Worm (Caenorhabditis elegans) whole organism, late embryonic: ENCODE data around the gene srw-61.

Source experiments
- C08G9.2 ChIP-seq: sonication (generic microtip); optimal IDR thresholded peaks from 2 replicates; lab custom pipeline; 2016; ENCODE audit warnings: mild to moderate bottlenecking, missing genetic modification characterization, moderate library complexity, missing compliant biosample characterization
- C38D4.7 ChIP-seq: fragments of 200-800 bp; sonication (Bioruptor generic); optimal IDR thresholded peaks from 2 replicates; lab custom pipeline; 2018; ENCODE audit warnings: mild to moderate bottlenecking, missing genetic modification characterization, moderate library complexity, missing compliant biosample characterization
- F13H6.1 ChIP-seq: sonication (generic microtip); optimal IDR thresholded peaks from 2 replicates; lab custom pipeline; 2016; ENCODE audit warnings: missing genetic modification characterization, missing compliant biosample characterization
- K02D7.2 ChIP-seq: sonication (generic microtip); optimal IDR thresholded peaks from 2 replicates; lab custom pipeline; 2017; ENCODE audit warnings: mild to moderate bottlenecking, missing genetic modification characterization, missing compliant biosample characterization
- K09A11.1 ChIP-seq: sonication (generic microtip); optimal IDR thresholded peaks from 2 replicates; lab custom pipeline; 2017; ENCODE audit warnings: antibody characterized with exemption, mild to moderate bottlenecking, missing genetic modification characterization, missing compliant biosample characterization; ENCODE audit not compliant: insufficient read depth
- T23F11.4 ChIP-seq: fragments of 200-800 bp; sonication (Bioruptor generic); optimal IDR thresholded peaks from 2 replicates; lab custom pipeline; 2018; ENCODE audit warnings: mild to moderate bottlenecking, missing genetic modification characterization, missing compliant biosample characterization
- Y22D7AL.16 ChIP-seq: sonication (generic microtip); optimal IDR thresholded peaks from 2 replicates; lab custom pipeline; 2016; ENCODE audit warnings: missing genetic modification characterization, missing compliant biosample characterization
- ceh-14 ChIP-seq: sonication (generic microtip); optimal IDR thresholded peaks from 2 replicates; lab custom pipeline; 2016; ENCODE audit warnings: missing genotype, missing genetic modification characterization, missing compliant biosample characterization
- ceh-18 ChIP-seq: sonication (generic microtip); optimal IDR thresholded peaks from 2 replicates; lab custom pipeline; 2016; ENCODE audit warnings: missing genetic modification characterization, missing compliant biosample characterization
- ceh-19 ChIP-seq: fragments of 200-800 bp; sonication (Bioruptor generic); optimal IDR thresholded peaks from 2 replicates; lab custom pipeline; 2018; ENCODE audit warnings: mild to moderate bottlenecking, missing genetic modification characterization, missing compliant biosample characterization
- ceh-2 ChIP-seq: sonication (generic microtip); optimal IDR thresholded peaks from 2 replicates; lab custom pipeline; 2016; ENCODE audit warnings: missing genotype, missing genetic modification characterization, missing compliant biosample characterization
- ceh-22 ChIP-seq: sonication (generic microtip); optimal IDR thresholded peaks from 2 replicates; lab custom pipeline; 2017; ENCODE audit warnings: missing biosample characterization, missing genetic modification characterization
- ceh-30 ChIP-seq: fragments of 150-350 bp; optimal IDR thresholded peaks from 2 replicates; lab custom pipeline; 2014; ENCODE audit warnings: missing biosample characterization, missing genetic modification characterization
- ceh-31 ChIP-seq: sonication (generic microtip); optimal IDR thresholded peaks from 2 replicates; lab custom pipeline; 2016; ENCODE audit warnings: missing genetic modification characterization, missing compliant biosample characterization
- ceh-34 ChIP-seq: sonication (generic microtip); optimal IDR thresholded peaks from 2 replicates; lab custom pipeline; 2016; ENCODE audit warnings: mild to moderate bottlenecking, missing genetic modification characterization, missing compliant biosample characterization
- ceh-45 ChIP-seq: fragments of 200-800 bp; sonication (Bioruptor generic); IDR thresholded peaks from 2 replicates; pipeline ENCODE4 v1.3.6; 2022; ENCODE audit warnings: missing genetic modification reagents, missing genetic modification characterization, missing compliant biosample characterization
- ceh-48 ChIP-seq: sonication (generic microtip); optimal IDR thresholded peaks from 2 replicates; lab custom pipeline; 2016; ENCODE audit warnings: missing genetic modification characterization, inconsistent platforms, missing compliant biosample characterization
- ceh-6 ChIP-seq: fragments of 200-800 bp; sonication (Bioruptor generic); optimal IDR thresholded peaks from 2 replicates; lab custom pipeline; 2018; ENCODE audit warnings: mild to moderate bottlenecking, missing genetic modification characterization, missing compliant biosample characterization
- ceh-9 ChIP-seq: sonication (generic microtip); optimal IDR thresholded peaks from 2 replicates; lab custom pipeline; 2016; ENCODE audit warnings: mild to moderate bottlenecking, missing genetic modification characterization, inconsistent platforms, missing compliant biosample characterization
- che-1 ChIP-seq: sonication (generic microtip); optimal IDR thresholded peaks from 2 replicates; lab custom pipeline; 2016; ENCODE audit warnings: mild to moderate bottlenecking, missing genetic modification characterization, missing compliant biosample characterization
- dmd-4 ChIP-seq: sonication (generic microtip); optimal IDR thresholded peaks from 2 replicates; lab custom pipeline; 2016; ENCODE audit warnings: borderline replicate concordance, missing genetic modification characterization, missing compliant biosample characterization
- elt-2 ChIP-seq: sonication (generic microtip); optimal IDR thresholded peaks from 2 replicates; lab custom pipeline; 2016; ENCODE audit warnings: missing genetic modification reagents, missing genetic modification characterization, missing compliant biosample characterization
- elt-4 ChIP-seq: sonication (generic microtip); optimal IDR thresholded peaks from 2 replicates; lab custom pipeline; 2016; ENCODE audit warnings: missing genetic modification characterization, missing compliant biosample characterization
- eyg-1 ChIP-seq: sonication (generic microtip); optimal IDR thresholded peaks from 2 replicates; lab custom pipeline; 2016; ENCODE audit warnings: missing genotype, missing genetic modification characterization, missing compliant biosample characterization
- fax-1 ChIP-seq: sonication (generic microtip); optimal IDR thresholded peaks from 2 replicates; lab custom pipeline; 2016; ENCODE audit warnings: missing genotype, missing genetic modification characterization, missing compliant biosample characterization
- fkh-10 ChIP-seq: fragments of 150-350 bp; optimal IDR thresholded peaks from 2 replicates; lab custom pipeline; 2014; ENCODE audit warnings: missing biosample characterization, missing genetic modification reagents, missing genetic modification characterization
- fkh-6 ChIP-seq: sonication (generic microtip); optimal IDR thresholded peaks from 2 replicates; lab custom pipeline; 2016; ENCODE audit warnings: missing genetic modification characterization, missing compliant biosample characterization
- hlh-30 ChIP-seq: sonication (generic microtip); optimal IDR thresholded peaks from 2 replicates; lab custom pipeline; 2017; ENCODE audit warnings: antibody characterized with exemption, missing genetic modification characterization, missing compliant biosample characterization; ENCODE audit not compliant: insufficient read depth
- hlh-8 ChIP-seq: sonication (generic microtip); optimal IDR thresholded peaks from 2 replicates; lab custom pipeline; 2016; ENCODE audit warnings: missing genotype, missing genetic modification characterization, missing compliant biosample characterization
- lim-6 ChIP-seq: sonication (generic microtip); optimal IDR thresholded peaks from 2 replicates; lab custom pipeline; 2016; ENCODE audit warnings: missing genetic modification characterization, missing compliant biosample characterization
- lin-11 ChIP-seq: fragments of 200-800 bp; sonication (Bioruptor generic); optimal IDR thresholded peaks from 2 replicates; lab custom pipeline; 2018; ENCODE audit warnings: mild to moderate bottlenecking, missing genetic modification characterization, missing compliant biosample characterization
- mec-3 ChIP-seq: sonication (generic microtip); optimal IDR thresholded peaks from 2 replicates; lab custom pipeline; 2016; ENCODE audit warnings: borderline replicate concordance, missing genetic modification characterization, missing compliant biosample characterization
- nfya-1 ChIP-seq: sonication (generic microtip); optimal IDR thresholded peaks from 2 replicates; lab custom pipeline; 2017; ENCODE audit warnings: missing genetic modification characterization, mild to moderate bottlenecking, missing compliant biosample characterization, antibody characterized with exemption, moderate library complexity
- nhr-232 ChIP-seq: sonication (generic microtip); optimal IDR thresholded peaks from 2 replicates; lab custom pipeline; 2016; ENCODE audit warnings: missing genetic modification characterization, missing compliant biosample characterization
- npax-4 ChIP-seq: sonication (generic microtip); optimal IDR thresholded peaks from 2 replicates; lab custom pipeline; 2016; ENCODE audit warnings: missing genetic modification characterization, missing compliant biosample characterization
- pha-4 ChIP-seq: fragments of 150-350 bp; optimal IDR thresholded peaks from 2 replicates; lab custom pipeline; 2018; ENCODE audit warnings: missing biosample characterization, missing genetic modification reagents, missing genetic modification characterization
- pros-1 ChIP-seq: fragments of 150-350 bp; optimal IDR thresholded peaks from 2 replicates; lab custom pipeline; 2014; ENCODE audit warnings: missing biosample characterization, missing genetic modification reagents, missing genetic modification characterization
- sox-4 ChIP-seq: sonication (generic microtip); optimal IDR thresholded peaks from 2 replicates; lab custom pipeline; 2017; ENCODE audit warnings: mild to moderate bottlenecking, missing genetic modification characterization, inconsistent platforms, missing compliant biosample characterization
- syd-9 ChIP-seq: sonication (generic microtip); optimal IDR thresholded peaks from 2 replicates; lab custom pipeline; 2016; ENCODE audit warnings: mild to moderate bottlenecking, missing genetic modification characterization, moderate library complexity, missing compliant biosample characterization
- ttx-3 ChIP-seq: sonication (generic microtip); optimal IDR thresholded peaks from 2 replicates; lab custom pipeline; 2016; ENCODE audit warnings: missing genetic modification reagents, missing genetic modification characterization, missing compliant biosample characterization
- unc-3 ChIP-seq, 2 experiments: fragments of 200-800 bp in 1 of 2; sonication (Bioruptor generic) in 1 of 2; sonication (generic microtip) in 1 of 2; conservative IDR thresholded peaks in 1 of 2; optimal IDR thresholded peaks in 1 of 2; 2 replicates each; pipeline versions ENCODE4 v1.3.6 to Lab custom; 2016 to 2022; ENCODE audit warnings: missing compliant biosample characterization in 2 of 2, missing genetic modification characterization in 2 of 2, missing genetic modification reagents in 1 of 2
- unc-55 ChIP-seq: sonication (generic microtip); optimal IDR thresholded peaks from 2 replicates; lab custom pipeline; 2017; ENCODE audit warnings: missing biosample characterization, missing genetic modification reagents, missing genetic modification characterization

Gene srw-61

ce11 chrIV:16216165-16216564, 22.3 kb downstream of the srw-61 start:
- TF ChIP-seq unc-55 (no peak), ceh-14 (tag; lab: Kevin White, UChicago) (no peak), C38D4.7 (GFP tag; lab: Kevin White, UChicago) (no peak), eyg-1 (tag; lab: Kevin White, UChicago) (no peak), ceh-48 (no peak), pha-4 (tag; lab: Kevin White, UChicago) (no peak), mec-3 (tag; lab: Kevin White, UChicago) (no peak)

DNA sequence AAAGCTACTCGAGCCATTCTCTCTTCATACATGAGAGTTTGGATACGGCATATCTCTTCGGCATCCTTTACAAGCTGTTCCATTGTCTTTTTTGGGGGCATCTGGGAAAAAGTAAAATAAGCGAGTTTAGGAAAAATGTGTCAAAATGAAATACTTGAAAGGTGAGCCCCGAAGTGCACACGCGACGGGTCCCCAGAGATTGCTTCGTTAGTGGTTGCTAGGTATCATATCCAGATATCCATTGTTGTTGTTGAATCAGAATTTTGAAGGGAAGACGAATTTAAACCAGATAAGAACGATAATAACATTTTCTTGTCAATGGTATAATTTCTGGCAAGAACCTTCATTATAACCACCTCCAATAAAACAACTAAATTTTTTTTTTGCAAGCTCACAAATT, 27.5 kb downstream of the srw-61 start, which contains the start of gene H25K10.2:
TSS of gene H25K10.2 (minus strand) at position 101 of the 400 bp plus-strand sequence.
- TF ChIP-seq fax-1 (tag; lab: Kevin White, UChicago) (no peak), T23F11.4 (GFP tag; lab: Kevin White, UChicago) (no peak), C38D4.7 (GFP tag; lab: Kevin White, UChicago) (no peak), ceh-30 (tag; lab: Kevin White, UChicago) (no peak), ceh-19 (GFP tag; lab: Kevin White, UChicago) (no peak), fkh-10 (GFP tag; lab: Kevin White, UChicago) (no peak), dmd-4 (tag; lab: Kevin White, UChicago) (no peak), pros-1 (no peak), F13H6.1 (tag; lab: Kevin White, UChicago) (no peak)
- TF ChIP-seq, all 69 proteins: peak for 0

DNA sequence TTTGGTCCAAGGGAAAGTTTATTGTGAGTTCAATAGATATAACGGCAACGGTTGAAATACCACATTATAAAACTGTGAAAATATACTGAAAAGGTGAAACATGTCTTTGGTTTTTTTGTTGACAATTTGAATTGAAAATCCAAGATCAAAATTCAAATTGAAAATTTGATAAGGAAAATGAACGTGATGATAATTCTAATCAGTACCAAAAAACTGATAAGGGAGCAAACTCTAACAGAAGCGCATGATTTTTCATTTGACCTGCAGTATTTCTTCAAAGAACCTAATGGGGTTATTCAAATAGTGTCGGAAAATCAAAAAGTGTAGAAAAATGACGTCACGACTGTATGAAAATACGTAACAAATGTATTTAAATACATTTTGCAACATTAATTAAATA, 35.1 kb downstream of the srw-61 start:
- TF ChIP-seq elt-2 (tag; lab: Kevin White, UChicago) (peak; percentile 71), ceh-2 (tag; lab: Kevin White, UChicago) (no peak)

- no peak for TF ChIP-seq ceh-14 (tag; lab: Kevin White, UChicago)
- no peak for TF ChIP-seq ttx-3 (tag; lab: Kevin White, UChicago)
- TF ChIP-seq ceh-31 (tag; lab: Kevin White, UChicago), result no peak
- no peak for TF ChIP-seq pros-1
- TF ChIP-seq K02D7.2 (tag; lab: Kevin White, UChicago), result no peak
- no peak for TF ChIP-seq nfya-1
- TF ChIP-seq ceh-18 (tag; lab: Kevin White, UChicago), result no peak
- TF ChIP-seq, all 69 proteins: peak for 0
Measured at ce11 chrIV:16202074-16202473, 36.4 kb downstream of the srw-61 start, which contains the start of gene H25K10.1. Gene H25K10.1 (plus strand): TSS chrIV:16202374.

DNA sequence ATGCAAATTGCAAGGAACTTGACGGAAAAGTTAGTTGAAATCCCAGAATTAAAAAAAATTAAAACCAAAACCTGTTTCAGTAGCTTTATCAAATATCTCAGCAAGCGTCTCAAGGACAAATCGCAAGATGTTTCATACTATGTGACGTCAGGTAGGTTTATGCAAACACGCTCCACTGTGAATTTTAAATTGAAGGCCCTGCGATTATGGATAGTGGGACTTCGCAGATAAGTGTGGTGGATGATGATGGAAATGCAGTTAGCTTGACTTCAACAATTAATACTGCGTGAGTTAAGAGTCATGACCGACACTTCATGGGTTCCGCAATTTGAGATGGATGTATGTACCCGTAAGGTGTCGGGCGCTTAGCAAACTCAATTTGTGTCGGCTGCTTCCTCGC, 38.6 kb downstream of the srw-61 start:
- TF ChIP-seq K02D7.2 (tag; lab: Kevin White, UChicago) (no peak), sox-4 (tag; lab: Kevin White, UChicago) (no peak), nhr-232 (tag; lab: Kevin White, UChicago) (no peak), ceh-9 (no peak), lin-11 (no peak), C08G9.2 (tag; lab: Kevin White, UChicago) (no peak), ceh-6 (GFP tag; lab: Kevin White, UChicago) (no peak), ceh-34 (tag; lab: Kevin White, UChicago) (no peak), pha-4 (tag; lab: Kevin White, UChicago) (no peak), fkh-6 (tag; lab: Kevin White, UChicago) (no peak)

DNA sequence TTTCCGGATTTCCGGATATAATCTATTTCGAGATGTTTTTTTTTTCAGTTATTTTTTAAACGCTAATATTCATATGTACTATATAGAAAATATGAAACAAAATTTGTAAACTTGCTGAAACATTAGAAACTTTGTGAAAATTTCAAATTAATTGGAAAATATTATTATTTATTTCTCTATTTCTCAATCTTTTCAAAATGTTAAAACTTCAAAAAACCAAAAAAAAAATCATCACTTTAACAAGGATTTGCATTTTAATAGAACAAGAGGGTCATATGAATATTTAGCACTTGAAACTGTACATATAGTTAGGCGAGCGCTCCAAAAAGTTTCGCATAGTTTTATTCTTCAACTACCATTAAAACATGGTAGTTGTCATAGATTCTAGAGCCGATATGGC, 41.7 kb downstream of the srw-61 start, which contains the start of gene Y7A9A.1:
TSS of gene Y7A9A.1 (plus strand) at position 301 of the 400 bp plus-strand sequence.
- TF ChIP-seq K09A11.1 (tag; lab: Kevin White, UChicago), result no peak
- TF ChIP-seq hlh-8 (tag; lab: Kevin White, UChicago), result no peak
- TF ChIP-seq che-1 (tag; lab: Kevin White, UChicago), result no peak
- TF ChIP-seq hlh-30 (tag; lab: Kevin White, UChicago), result no peak
- TF ChIP-seq syd-9, result no peak
- no peak for TF ChIP-seq lim-6 (tag; lab: Kevin White, UChicago)
- no peak for TF ChIP-seq ceh-14 (tag; lab: Kevin White, UChicago)
- TF ChIP-seq ceh-9, result no peak
- TF ChIP-seq ceh-22, result no peak
- no peak for TF ChIP-seq ceh-45 (GFP tag; lab: Robert Waterston, UW)
- no peak for TF ChIP-seq ceh-48
- TF ChIP-seq Y22D7AL.16 (tag; lab: Kevin White, UChicago), result no peak
- no peak for TF ChIP-seq F13H6.1 (tag; lab: Kevin White, UChicago)
- TF ChIP-seq elt-4 (tag; lab: Kevin White, UChicago), result no peak
- no peak for TF ChIP-seq nfya-1
- no peak for TF ChIP-seq unc-3 (GFP tag; conservative IDR thresholded peaks at IDR 0.05; lab: Robert Waterston, UW)
- TF ChIP-seq unc-3 (tag; optimal IDR thresholded peaks at IDR 0.05; lab: Kevin White, UChicago), result no peak
- TF ChIP-seq npax-4, result no peak
- TF ChIP-seq fkh-10 (GFP tag; lab: Kevin White, UChicago), result no peak
